Worm (Caenorhabditis elegans) whole organism, L3 larva: ENCODE data around the gene btb-7.

Experiments
- R02D3.7 ChIP-seq: fragments of 150-350 bp; optimal IDR thresholded peaks from 2 replicates; lab custom pipeline; 2014; ENCODE audit warnings: missing biosample characterization, missing genetic modification characterization
- aly-2 ChIP-seq: fragments of 150-350 bp; optimal IDR thresholded peaks from 2 replicates; lab custom pipeline; 2014; ENCODE audit warnings: missing biosample characterization, missing genetic modification characterization
- elt-2 ChIP-seq: sonication (generic microtip); optimal IDR thresholded peaks from 2 replicates; lab custom pipeline; 2016; ENCODE audit warnings: missing genetic modification reagents, mild to moderate bottlenecking, missing genetic modification characterization, missing compliant biosample characterization
- elt-3 ChIP-seq, 3 experiments: fragments of 150-350 bp in 1 of 3; sonication (generic microtip) in 2 of 3; optimal IDR thresholded peaks; 2 replicates in 2 of 3; 4 replicates in 1 of 3; lab custom pipeline; 2014 to 2017; ENCODE audit warnings: missing biosample characterization in 3 of 3, missing genetic modification characterization in 3 of 3
- fkh-10 ChIP-seq: sonication (generic microtip); optimal IDR thresholded peaks from 2 replicates; lab custom pipeline; 2017; ENCODE audit warnings: missing biosample characterization, missing genetic modification reagents, missing genetic modification characterization
- jun-1 ChIP-seq: fragments of 150-350 bp; optimal IDR thresholded peaks from 2 replicates; lab custom pipeline; 2014; ENCODE audit warnings: missing biosample characterization, missing genetic modification reagents, missing genetic modification characterization
- nhr-28 ChIP-seq: fragments of 150-350 bp; optimal IDR thresholded peaks from 2 replicates; lab custom pipeline; 2014; ENCODE audit warnings: missing biosample characterization, missing genetic modification characterization
- nhr-43 ChIP-seq: sonication (generic microtip); optimal IDR thresholded peaks from 2 replicates; lab custom pipeline; 2016; ENCODE audit warnings: mild to moderate bottlenecking, missing genetic modification characterization, missing compliant biosample characterization; ENCODE audit not compliant: poor library complexity, severe bottlenecking
- tbx-2 ChIP-seq: sonication (generic microtip); optimal IDR thresholded peaks from 2 replicates; lab custom pipeline; 2016; ENCODE audit warnings: mild to moderate bottlenecking, missing genetic modification characterization, missing compliant biosample characterization
- unc-62 ChIP-seq: fragments of 150-350 bp; sonication (generic microtip); optimal IDR thresholded peaks from 4 replicates; lab custom pipeline; 2014; ENCODE audit warnings: missing biosample characterization, missing genetic modification reagents, missing genetic modification characterization
- zag-1 ChIP-seq: fragments of 150-350 bp; optimal IDR thresholded peaks from 2 replicates; lab custom pipeline; 2014; ENCODE audit warnings: missing biosample characterization, missing genetic modification characterization
- ztf-11 ChIP-seq: fragments of 150-350 bp; optimal IDR thresholded peaks from 2 replicates; lab custom pipeline; 2014; ENCODE audit warnings: missing biosample characterization, missing genetic modification characterization
- ztf-4 ChIP-seq: fragments of 150-350 bp; optimal IDR thresholded peaks from 2 replicates; lab custom pipeline; 2014; ENCODE audit warnings: missing biosample characterization, missing genetic modification characterization

ce11 chrII:1668913-1669312 is 44.1 kb upstream of the btb-7 start, which contains the start of gene srw-97:
- no peak for TF ChIP-seq zag-1 (tag; lab: Kevin White, UChicago)
- no peak for TF ChIP-seq aly-2 (tag; lab: Kevin White, UChicago)
- TF ChIP-seq tbx-2 (tag; lab: Kevin White, UChicago), result no peak
- TF ChIP-seq jun-1, result no peak
- no peak for TF ChIP-seq nhr-28 (tag; lab: Kevin White, UChicago)
- no peak for TF ChIP-seq ztf-4 (tag; lab: Kevin White, UChicago)
- no peak for TF ChIP-seq ztf-11 (tag; lab: Kevin White, UChicago)
- TF ChIP-seq nhr-43 (tag; lab: Kevin White, UChicago), result no peak
- no peak for TF ChIP-seq elt-3 (tag; optimal IDR thresholded peaks at IDR 0.05; lab: Kevin White, UChicago)
- TF ChIP-seq elt-2 (tag; lab: Kevin White, UChicago), result no peak
- no peak for TF ChIP-seq fkh-10
- TF ChIP-seq R02D3.7 (tag; lab: Kevin White, UChicago), result no peak
- TF ChIP-seq unc-62 (GFP tag; lab: Kevin White, UChicago), result no peak
